Worm (Caenorhabditis elegans): ENCODE measurements around the gene F43C11.10.
A peak's percentile ranks its signal among the peaks of the same experiment; 100 is the strongest.

F43C11.10 gene

DNA sequence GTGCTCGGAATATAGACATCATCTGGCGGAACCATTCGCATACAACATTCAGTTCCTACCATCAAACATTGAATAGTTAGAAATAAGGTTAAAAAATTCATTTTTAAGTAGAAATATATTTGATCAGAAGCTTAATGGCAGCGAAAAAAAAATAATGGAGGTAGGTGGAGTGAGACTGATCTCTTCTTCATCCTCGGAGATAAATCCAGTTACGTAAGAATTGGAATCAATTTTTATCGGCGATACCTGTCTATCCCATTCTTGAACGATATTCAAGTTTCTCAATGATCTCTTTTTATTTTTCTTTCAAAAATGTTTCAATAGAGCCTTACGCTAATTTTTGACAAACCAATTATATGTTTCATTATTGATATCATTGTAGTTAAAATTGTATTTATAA is 33.0 kb upstream of the F43C11.10 start, which contains the start of gene F16G10.9:
Gene F16G10.9 (minus strand): TSS at position 101 of the 400 bp plus-strand sequence.
- TF ChIP-seq hmg-11 (tag; optimal IDR thresholded peaks at IDR 0.05) (no peak), nfya-1 (tag; optimal IDR thresholded peaks at IDR 0.05; ENCODE audit: insufficient read depth) (no peak), unc-39 (tag; optimal IDR thresholded peaks at IDR 0.05) (no peak), nhr-43 (tag; optimal IDR thresholded peaks at IDR 0.05; ENCODE audit: poor library complexity, severe bottlenecking) (no peak), nhr-76 (tag; optimal IDR thresholded peaks at IDR 0.05) (no peak), eor-1 (tag; optimal IDR thresholded peaks at IDR 0.05) (no peak), fkh-2 (tag; optimal IDR thresholded peaks at IDR 0.05) (no peak), fkh-10 (GFP tag; optimal IDR thresholded peaks at IDR 0.05) (no peak), elt-1 (tag; optimal IDR thresholded peaks at IDR 0.05) (no peak), zag-1 (tag; optimal IDR thresholded peaks at IDR 0.05) (no peak)

DNA sequence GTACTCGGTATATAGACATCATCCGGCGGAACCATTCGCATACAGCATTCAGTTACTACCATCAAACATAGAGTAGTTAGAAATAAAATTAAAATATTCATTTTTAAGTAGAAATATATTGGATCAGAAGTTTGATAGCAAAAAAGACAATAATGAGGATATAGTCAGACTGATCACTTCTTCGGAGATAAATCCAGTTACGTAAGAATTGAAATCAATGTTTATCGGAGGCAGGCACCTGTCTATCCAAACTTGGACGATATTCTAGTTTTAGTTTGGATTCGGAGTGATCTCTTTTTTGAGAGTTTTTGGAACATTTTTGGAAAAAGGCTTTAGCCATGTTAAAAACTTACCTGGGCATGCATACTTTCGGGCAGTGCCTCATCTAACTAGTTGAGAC is 30.9 kb upstream of the F43C11.10 start, which contains the start of gene F16G10.8:
Gene F16G10.8 (minus strand): TSS at position 101 of the 400 bp plus-strand sequence.
- TF ChIP-seq fkh-2 (tag; optimal IDR thresholded peaks at IDR 0.05) (no peak), nhr-43 (tag; optimal IDR thresholded peaks at IDR 0.05; ENCODE audit: poor library complexity, severe bottlenecking) (no peak), fos-1 (tag; optimal IDR thresholded peaks at IDR 0.05) (no peak), ztf-4 (tag; optimal IDR thresholded peaks at IDR 0.05) (no peak), unc-39 (tag; optimal IDR thresholded peaks at IDR 0.05) (no peak), nhr-67 (tag; optimal IDR thresholded peaks at IDR 0.05) (no peak), ztf-11 (tag; optimal IDR thresholded peaks at IDR 0.05) (no peak), lin-39 (tag; optimal IDR thresholded peaks at IDR 0.05) (no peak), jun-1 (tag; optimal IDR thresholded peaks at IDR 0.05) (no peak), elt-2 (tag; optimal IDR thresholded peaks at IDR 0.05) (no peak)

DNA sequence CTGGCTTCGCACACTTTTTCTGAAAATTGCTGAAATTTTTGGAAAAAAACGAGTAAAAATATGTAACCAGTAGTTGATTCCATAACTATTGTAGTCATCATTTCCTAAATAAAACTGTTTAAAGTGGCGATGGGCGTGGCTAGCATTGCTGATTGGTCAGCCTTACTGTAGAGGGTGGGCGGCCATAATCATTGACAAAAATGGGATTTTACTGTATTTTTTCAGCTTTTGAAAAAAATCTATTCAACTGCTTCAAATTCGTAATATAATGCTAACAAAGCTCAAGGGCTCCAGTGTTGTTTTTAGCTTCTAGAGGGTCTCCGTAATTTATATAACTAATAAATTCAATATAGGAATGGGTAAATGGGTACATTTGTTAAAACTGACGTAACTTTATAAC is 27.7 kb upstream of the F43C11.10 start, which contains the start of gene F16G10.7:
Gene F16G10.7 (minus strand): TSS at position 101 of the 400 bp plus-strand sequence.
- no peak for TF ChIP-seq fkh-2 (tag; optimal IDR thresholded peaks at IDR 0.05)
- TF ChIP-seq nfya-1 (tag; optimal IDR thresholded peaks at IDR 0.05; ENCODE audit: insufficient read depth) = peak; percentile 38
- TF ChIP-seq ceh-82 (tag; optimal IDR thresholded peaks at IDR 0.05) = no peak
- no peak for TF ChIP-seq fkh-10 (GFP tag; optimal IDR thresholded peaks at IDR 0.05)
- no peak for TF ChIP-seq elt-1 (tag; optimal IDR thresholded peaks at IDR 0.05)
- no peak for TF ChIP-seq nhr-76 (tag; optimal IDR thresholded peaks at IDR 0.05)

DNA sequence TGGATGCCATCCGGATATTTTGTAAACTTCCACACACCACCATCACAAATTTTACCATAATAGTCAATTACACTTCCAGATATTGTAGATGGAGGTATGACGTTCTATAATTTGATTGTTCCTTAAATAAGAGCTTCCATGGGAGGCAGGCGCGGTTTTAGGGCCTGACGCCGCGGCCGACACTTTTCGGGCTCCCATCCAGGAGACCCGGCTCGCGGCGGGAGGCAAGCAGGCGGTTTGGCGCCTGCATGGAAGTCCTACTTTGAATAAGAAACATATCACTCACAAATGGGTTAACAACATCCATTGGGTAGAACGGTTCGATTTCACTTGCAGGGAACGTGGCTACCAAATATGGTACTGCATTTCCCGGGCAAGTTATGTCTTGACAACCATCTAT is 27.2 kb upstream of the F43C11.10 start:
- TF ChIP-seq nhr-76 (tag; optimal IDR thresholded peaks at IDR 0.05) = no peak
- TF ChIP-seq nhr-11 (tag; optimal IDR thresholded peaks at IDR 0.05) = no peak
- no peak for TF ChIP-seq ceh-16 (tag; optimal IDR thresholded peaks at IDR 0.05)
- no peak for TF ChIP-seq nhr-25 (tag; optimal IDR thresholded peaks at IDR 0.05)
- no peak for TF ChIP-seq elt-3 (tag; optimal IDR thresholded peaks at IDR 0.05)
- no peak for TF ChIP-seq lin-39 (tag; optimal IDR thresholded peaks at IDR 0.05)
- no peak for TF ChIP-seq mdl-1 (tag; optimal IDR thresholded peaks at IDR 0.05)
- no peak for TF ChIP-seq aly-2 (tag; optimal IDR thresholded peaks at IDR 0.05)
- no peak for TF ChIP-seq pqm-1 (tag; optimal IDR thresholded peaks at IDR 0.05)
- no peak for TF ChIP-seq jun-1 (tag; optimal IDR thresholded peaks at IDR 0.05)

DNA sequence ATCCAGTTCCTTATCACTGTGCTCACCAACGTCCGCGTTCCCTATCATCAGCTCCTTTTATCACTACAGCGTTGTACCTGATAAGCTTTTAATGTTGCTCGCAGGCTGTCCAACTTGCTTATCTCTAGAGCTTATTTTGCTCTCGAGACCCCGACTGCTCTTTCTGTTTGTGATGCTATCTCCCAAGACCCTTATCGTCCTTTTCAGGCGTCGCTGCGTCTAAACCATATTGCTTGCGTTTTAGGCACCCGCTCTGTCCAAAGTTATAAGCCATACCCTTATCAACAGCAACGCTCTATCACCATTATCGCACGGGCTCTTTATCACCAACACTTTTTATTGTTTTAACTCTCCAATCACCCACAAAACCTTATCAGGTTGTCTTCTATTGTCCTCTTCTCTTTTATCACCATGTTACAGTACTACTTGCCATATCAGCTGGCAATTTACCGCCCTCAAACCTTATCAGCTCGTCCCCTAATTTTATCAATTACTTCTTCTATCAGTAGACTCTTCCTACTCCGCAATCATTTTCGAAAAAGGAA is 26.1 kb upstream of the F43C11.10 start:
- TF ChIP-seq nfya-1 (tag; optimal IDR thresholded peaks at IDR 0.05; ENCODE audit: insufficient read depth) = no peak
- TF ChIP-seq zag-1 (tag; optimal IDR thresholded peaks at IDR 0.05) = no peak
- no peak for TF ChIP-seq nhr-67 (tag; optimal IDR thresholded peaks at IDR 0.05)
- no peak for TF ChIP-seq sea-2 (GFP tag; optimal IDR thresholded peaks at IDR 0.05)
- peak; percentile 91 for TF ChIP-seq lsy-12 (tag; optimal IDR thresholded peaks at IDR 0.05)
- TF ChIP-seq tbx-2 (tag; optimal IDR thresholded peaks at IDR 0.05) = no peak
- TF ChIP-seq ceh-9 (tag; optimal IDR thresholded peaks at IDR 0.05) = no peak
- no peak for TF ChIP-seq mml-1 (tag; optimal IDR thresholded peaks at IDR 0.05)
- TF ChIP-seq pqm-1 (tag; optimal IDR thresholded peaks at IDR 0.05) = peak; percentile 98
- peak; percentile 93 for TF ChIP-seq egl-27 (tag; optimal IDR thresholded peaks at IDR 0.05)
- TF ChIP-seq ZK546.5 (tag; optimal IDR thresholded peaks at IDR 0.05) = no peak
- peak; percentile 79 for TF ChIP-seq pha-4 (tag; optimal IDR thresholded peaks at IDR 0.05)
- TF ChIP-seq hmg-11 (tag; optimal IDR thresholded peaks at IDR 0.05) = no peak
- TF ChIP-seq ceh-28 (tag; optimal IDR thresholded peaks at IDR 0.05) = peak; percentile 5
- TF ChIP-seq elt-1 (tag; optimal IDR thresholded peaks at IDR 0.05) = no peak
- no peak for TF ChIP-seq ztf-4 (tag; optimal IDR thresholded peaks at IDR 0.05)
- peak; percentile 99 for TF ChIP-seq jun-1 (tag; optimal IDR thresholded peaks at IDR 0.05)
- no peak for TF ChIP-seq elt-3 (tag; optimal IDR thresholded peaks at IDR 0.05)
- TF ChIP-seq elt-2 (tag; optimal IDR thresholded peaks at IDR 0.05) = peak; percentile 100
- TF ChIP-seq skn-1 (tag; optimal IDR thresholded peaks at IDR 0.05) = no peak
- TF ChIP-seq fkh-10 (GFP tag; optimal IDR thresholded peaks at IDR 0.05) = no peak
- TF ChIP-seq nhr-76 (tag; optimal IDR thresholded peaks at IDR 0.05) = no peak
- TF ChIP-seq nhr-237 (tag; optimal IDR thresholded peaks at IDR 0.05) = no peak
- no peak for TF ChIP-seq nhr-25 (tag; optimal IDR thresholded peaks at IDR 0.05)
- no peak for TF ChIP-seq aly-2 (tag; optimal IDR thresholded peaks at IDR 0.05)
- TF ChIP-seq ama-1 (optimal IDR thresholded peaks at IDR 0.05) = no peak
- no peak for TF ChIP-seq nhr-77 (tag; optimal IDR thresholded peaks at IDR 0.05)
- no peak for TF ChIP-seq ztf-11 (tag; optimal IDR thresholded peaks at IDR 0.05)
- no peak for TF ChIP-seq ceh-16 (tag; optimal IDR thresholded peaks at IDR 0.05)
- TF ChIP-seq nhr-23 (tag; optimal IDR thresholded peaks at IDR 0.05) = no peak
- TF ChIP-seq R02D3.7 (tag; optimal IDR thresholded peaks at IDR 0.05) = no peak
- no peak for TF ChIP-seq lin-15B (tag; optimal IDR thresholded peaks at IDR 0.05)
- TF ChIP-seq fos-1 (tag; optimal IDR thresholded peaks at IDR 0.05) = peak; percentile 80
- TF ChIP-seq nhr-28 (tag; optimal IDR thresholded peaks at IDR 0.05) = no peak
